Worm (Caenorhabditis elegans): Measurements from ENCODE around the gene K06H6.1.

The K06H6.1 gene

DNA sequence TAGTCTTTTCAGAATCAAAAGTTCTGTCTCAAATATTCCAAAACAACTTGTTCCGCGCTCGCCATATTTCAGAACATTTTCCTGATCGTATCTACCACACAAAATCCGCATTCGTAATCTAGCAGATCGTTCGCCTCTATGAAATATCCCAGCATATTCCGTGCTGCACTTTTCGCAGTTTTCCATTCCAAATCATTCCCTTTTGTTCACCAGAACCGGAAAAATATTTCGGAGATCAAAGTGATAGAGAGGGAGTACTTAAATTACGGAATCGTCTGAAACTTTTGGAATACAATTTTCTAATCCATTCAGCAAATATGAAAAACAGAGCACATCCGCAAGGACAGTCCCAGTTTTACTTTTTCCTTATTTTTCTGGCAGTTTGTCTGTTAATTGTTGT lies at the start of gene K06H6.1:
Gene K06H6.1, plus strand, starts transcription at position 301 of the 400 bp plus-strand sequence.
- no peak for TF ChIP-seq unc-62 (GFP tag; optimal IDR thresholded peaks at IDR 0.05)

- TF ChIP-seq unc-62 (GFP tag; optimal IDR thresholded peaks at IDR 0.05) = no peak
These were observed 48.8 kb upstream of the K06H6.1 start, which contains the start of gene nhr-155 for ce11 chrV:539040-539510. Gene nhr-155 (plus strand): TSS chrV:539460.

- no peak for TF ChIP-seq unc-62 (GFP tag; optimal IDR thresholded peaks at IDR 0.05)
These were observed 46.4 kb upstream of the K06H6.1 start for ce11 chrV:541470-541869.

ce11 chrV:543169-543568 lies 44.7 kb upstream of the K06H6.1 start, which contains the start of gene C14C6.3:
Gene C14C6.3 (plus strand): TSS chrV:543469.
- no peak for TF ChIP-seq unc-62 (GFP tag; optimal IDR thresholded peaks at IDR 0.05)

DNA sequence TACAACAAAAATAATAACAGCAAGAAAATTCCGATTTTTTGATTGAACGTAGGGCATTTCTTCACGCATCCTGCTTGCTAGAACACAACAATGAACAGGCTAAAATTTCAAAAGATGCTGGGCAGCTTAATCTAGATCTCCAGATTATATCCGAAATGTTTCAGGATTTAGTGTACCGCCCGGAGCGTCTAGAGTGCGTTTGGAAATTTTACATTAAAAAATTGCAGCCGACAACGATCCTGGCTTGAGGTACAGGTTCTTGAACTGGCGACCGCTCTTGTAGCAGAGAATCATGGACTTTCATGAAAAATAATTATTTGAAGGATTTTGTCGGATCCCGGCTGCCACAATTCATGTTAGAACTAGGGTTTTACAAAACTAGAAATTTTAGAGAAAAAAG lies 39.9 kb upstream of the K06H6.1 start, which contains the start of gene C14C6.6:
Gene C14C6.6, minus strand, starts transcription at position 101 of the 400 bp plus-strand sequence.
- no peak for TF ChIP-seq unc-62 (GFP tag; optimal IDR thresholded peaks at IDR 0.05)

- TF ChIP-seq unc-62 (GFP tag; optimal IDR thresholded peaks at IDR 0.05) = no peak
These were observed 35.5 kb upstream of the K06H6.1 start for ce11 chrV:552406-552805.

- no peak for TF ChIP-seq unc-62 (GFP tag; optimal IDR thresholded peaks at IDR 0.05)
These were observed 34.9 kb upstream of the K06H6.1 start, which contains the start of gene C14C6.8 for ce11 chrV:553067-553466. Gene C14C6.8 (minus strand): TSS chrV:553167.

ce11 chrV:556055-556454 lies 31.9 kb upstream of the K06H6.1 start, which contains the start of gene srx-8:
Gene srx-8 (minus strand): TSS chrV:556155.
- no peak for TF ChIP-seq unc-62 (GFP tag; optimal IDR thresholded peaks at IDR 0.05)

DNA sequence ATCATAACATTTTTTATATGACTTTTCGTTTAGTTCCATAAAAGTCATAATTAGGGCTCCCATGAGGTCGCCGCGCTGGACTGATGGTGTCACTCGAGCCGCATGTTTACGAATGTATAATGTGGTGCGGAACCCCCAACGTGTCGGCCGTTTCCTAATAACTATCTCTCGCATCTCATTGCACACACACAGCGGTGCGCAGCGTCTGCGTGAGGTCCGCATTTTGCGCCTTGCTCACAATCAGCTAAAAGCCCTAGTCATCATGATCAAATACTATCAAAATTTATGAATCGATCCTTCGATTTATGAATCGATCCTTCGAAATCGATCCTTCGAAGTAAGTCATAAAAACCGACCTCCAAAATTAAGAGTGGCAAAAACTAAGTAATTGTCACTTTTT lies 28.0 kb upstream of the K06H6.1 start, which contains the start of gene srx-7:
Gene srx-7, plus strand, starts transcription at position 256 of the 400 bp plus-strand sequence.
- no peak for TF ChIP-seq unc-62 (GFP tag; optimal IDR thresholded peaks at IDR 0.05)

DNA sequence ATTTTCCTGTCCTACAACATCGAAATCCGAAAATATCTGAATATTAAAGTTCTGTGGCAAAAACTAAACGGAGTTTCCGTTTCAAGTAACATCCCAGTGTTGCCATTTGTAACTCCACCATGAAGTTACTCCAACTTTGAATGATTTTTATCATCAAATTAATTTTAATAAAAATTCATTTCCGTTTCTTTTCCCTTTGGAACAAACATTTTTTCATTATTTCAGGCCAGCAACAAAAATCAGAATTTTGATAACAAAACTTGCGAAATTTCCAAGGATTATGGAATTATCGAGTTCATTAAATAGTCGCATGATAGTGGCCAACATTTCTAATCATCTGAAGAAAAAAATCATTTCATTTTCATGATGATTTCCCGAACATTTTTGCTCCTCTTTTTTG lies 25.1 kb upstream of the K06H6.1 start, which contains the start of gene C14C6.2:
Gene C14C6.2, plus strand, starts transcription at position 301 of the 400 bp plus-strand sequence.
- TF ChIP-seq unc-62 (GFP tag; optimal IDR thresholded peaks at IDR 0.05) = no peak

- no peak for TF ChIP-seq unc-62 (GFP tag; optimal IDR thresholded peaks at IDR 0.05)
These were observed 21.9 kb upstream of the K06H6.1 start, which contains the start of gene sri-73 for ce11 chrV:565984-566383. Gene sri-73 (minus strand): TSS chrV:566084.

DNA sequence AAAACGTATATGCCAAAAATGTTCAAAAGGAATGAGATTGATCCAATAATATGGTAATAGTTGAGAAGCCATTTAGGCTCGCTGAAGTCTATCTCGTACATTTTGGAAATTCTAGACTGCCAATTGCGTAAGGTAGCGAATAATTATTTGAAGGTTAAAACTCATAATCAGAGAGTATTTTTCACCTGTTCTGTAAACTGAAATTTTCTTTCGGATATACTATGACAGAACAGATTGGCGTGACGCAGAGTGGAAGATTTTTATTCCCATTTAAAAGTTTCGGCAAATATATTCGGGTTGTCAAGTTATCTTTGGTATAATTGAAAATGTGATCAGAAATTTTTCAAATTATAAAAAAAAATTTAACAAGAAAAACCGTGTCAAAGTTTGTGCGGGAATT lies 19.8 kb upstream of the K06H6.1 start, which contains the start of gene sri-72:
Gene sri-72, minus strand, starts transcription at position 101 of the 400 bp plus-strand sequence.
- TF ChIP-seq unc-62 (GFP tag; optimal IDR thresholded peaks at IDR 0.05) = no peak

DNA sequence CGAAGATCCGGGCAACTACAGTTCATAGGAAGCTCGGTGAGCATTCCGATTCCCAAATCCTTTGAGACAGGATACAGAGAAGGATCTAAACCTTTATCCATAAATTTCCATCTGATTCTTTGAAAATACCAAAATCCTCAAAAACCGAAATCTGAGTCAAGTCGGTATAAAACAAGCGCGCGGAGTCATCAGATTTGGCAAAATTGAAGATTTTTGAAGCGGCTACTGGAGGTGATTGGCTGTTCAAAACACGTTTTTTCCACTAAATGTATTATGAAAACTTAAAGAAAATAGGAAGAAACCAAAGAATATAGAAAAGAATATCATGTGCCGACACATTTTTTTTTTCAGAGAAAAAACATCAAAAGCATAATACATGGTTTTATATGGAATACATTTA lies 13.3 kb upstream of the K06H6.1 start, which contains the start of gene C14C6.13:
Gene C14C6.13, minus strand, starts transcription at position 101 of the 400 bp plus-strand sequence.
- no peak for TF ChIP-seq unc-62 (GFP tag; optimal IDR thresholded peaks at IDR 0.05)

DNA sequence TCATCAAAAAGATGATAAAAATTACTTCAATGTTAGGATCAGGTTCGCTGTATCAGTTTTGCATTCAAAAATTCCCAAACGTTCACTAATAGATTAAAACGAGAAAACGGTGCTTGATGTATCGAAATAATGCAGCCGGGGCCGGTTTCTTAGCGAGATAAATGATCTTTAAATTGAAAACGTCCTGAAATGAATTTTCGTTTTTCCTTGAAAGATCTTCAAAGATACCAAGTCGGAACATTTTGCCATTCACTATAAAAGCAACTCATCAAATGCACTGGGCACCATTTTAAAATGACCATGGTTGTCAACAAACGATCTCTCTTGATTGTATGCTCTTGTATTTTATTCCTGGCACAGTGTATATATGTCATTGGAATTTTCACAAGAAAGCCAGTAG lies 11.8 kb upstream of the K06H6.1 start, which contains the start of gene K06H6.5:
Gene K06H6.5, plus strand, starts transcription at position 301 of the 400 bp plus-strand sequence.
- no peak for TF ChIP-seq unc-62 (GFP tag; optimal IDR thresholded peaks at IDR 0.05)

DNA sequence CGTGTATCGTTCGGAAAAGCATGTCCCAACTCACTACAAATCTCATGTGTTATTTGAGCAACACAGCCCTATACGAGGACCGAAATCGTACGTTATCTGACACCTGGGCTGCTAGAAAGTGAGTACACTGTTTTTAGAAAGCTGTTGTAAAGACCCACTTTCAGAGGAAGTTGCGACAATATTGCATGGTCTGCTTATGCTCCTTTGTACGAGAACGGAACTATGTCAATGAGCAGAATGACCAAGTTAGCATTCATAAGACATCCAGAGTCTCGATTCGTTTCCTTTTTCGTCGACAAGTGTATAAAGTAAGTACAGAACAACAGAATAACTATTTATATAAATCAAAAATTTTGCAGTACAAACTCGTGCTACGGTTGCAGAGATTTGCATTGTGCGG lies 11.0 kb upstream of the K06H6.1 start:
- TF ChIP-seq unc-62 (GFP tag; optimal IDR thresholded peaks at IDR 0.05) = no peak

DNA sequence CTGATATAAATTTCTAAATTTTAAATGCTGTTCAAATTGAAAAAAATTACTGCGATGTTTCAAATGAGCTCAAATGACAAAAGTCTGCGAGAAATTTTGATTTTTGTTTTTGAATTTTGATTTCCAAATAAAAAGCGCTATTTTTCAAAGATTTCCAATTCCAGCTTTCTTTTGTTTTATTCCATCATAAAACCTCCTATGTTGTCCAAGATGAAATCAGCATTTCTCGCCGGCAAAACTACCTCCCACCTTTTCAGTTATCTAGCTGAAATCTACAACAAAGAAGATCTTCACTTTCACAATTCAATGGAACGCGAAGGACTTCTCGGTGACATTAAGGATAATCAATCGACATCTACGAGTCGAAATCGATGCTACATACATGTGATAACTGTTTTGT lies 8.9 kb upstream of the K06H6.1 start, which contains the start of gene K06H6.4:
Gene K06H6.4, plus strand, starts transcription at position 301 of the 400 bp plus-strand sequence.
- TF ChIP-seq unc-62 (GFP tag; optimal IDR thresholded peaks at IDR 0.05) = no peak

- no peak for TF ChIP-seq unc-62 (GFP tag; optimal IDR thresholded peaks at IDR 0.05)
These were observed 6.3 kb upstream of the K06H6.1 start, which contains the start of gene nstp-7 for ce11 chrV:581616-582015. Gene nstp-7 (plus strand): TSS chrV:581916.
